Worm (Caenorhabditis elegans): ENCODE measurements around the gene C33C12.7.

The C33C12.7 gene

ce11 chrII:2216940-2217664 lies 41.8 kb upstream of the C33C12.7 start:
- TF ChIP-seq nhr-28 (tag; optimal IDR thresholded peaks at IDR 0.05) (no peak), elt-3 (tag; optimal IDR thresholded peaks at IDR 0.05) (no peak), ces-1 (GFP tag; optimal IDR thresholded peaks at IDR 0.05) (no peak), mep-1 (tag; optimal IDR thresholded peaks at IDR 0.05) (no peak), pha-4 (tag; optimal IDR thresholded peaks at IDR 0.05) (no peak), ceh-83 (GFP tag; optimal IDR thresholded peaks at IDR 0.05) (no peak), M03D4.4 (tag; optimal IDR thresholded peaks at IDR 0.05) (no peak), ceh-43 (GFP tag; optimal IDR thresholded peaks at IDR 0.05) (no peak), tbx-8 (GFP tag; optimal IDR thresholded peaks at IDR 0.05) (no peak), zip-8 (tag; optimal IDR thresholded peaks at IDR 0.05) (no peak), bed-3 (GFP tag; optimal IDR thresholded peaks at IDR 0.05) (no peak), blmp-1 (tag; optimal IDR thresholded peaks at IDR 0.05) (no peak)

ce11 chrII:2215512-2215911 lies 40.2 kb upstream of the C33C12.7 start:
- no peak for TF ChIP-seq unc-39 (tag; optimal IDR thresholded peaks at IDR 0.05)
- no peak for TF ChIP-seq mep-1 (tag; optimal IDR thresholded peaks at IDR 0.05)
- no peak for TF ChIP-seq lin-32 (GFP tag; optimal IDR thresholded peaks at IDR 0.05)
- TF ChIP-seq flh-1 (GFP tag; optimal IDR thresholded peaks at IDR 0.05) = no peak
- TF ChIP-seq ceh-43 (GFP tag; optimal IDR thresholded peaks at IDR 0.05) = no peak
- no peak for TF ChIP-seq sptf-1 (tag; optimal IDR thresholded peaks at IDR 0.05)
- TF ChIP-seq mab-5 (tag; optimal IDR thresholded peaks at IDR 0.05) = no peak
- no peak for TF ChIP-seq drap-1 (GFP tag; optimal IDR thresholded peaks at IDR 0.05)

ce11 chrII:2207812-2208211 lies 32.5 kb upstream of the C33C12.7 start, which contains the start of gene Y59C2A.1:
TSS of gene Y59C2A.1 (plus strand) at chrII:2208112.
- no peak for TF ChIP-seq unc-62 (GFP tag; optimal IDR thresholded peaks at IDR 0.05)
- TF ChIP-seq bed-3 (GFP tag; optimal IDR thresholded peaks at IDR 0.05) = no peak
- TF ChIP-seq nhr-12 (tag; optimal IDR thresholded peaks at IDR 0.05) = no peak
- no peak for TF ChIP-seq ceh-83 (GFP tag; optimal IDR thresholded peaks at IDR 0.05)
- no peak for TF ChIP-seq zip-8 (tag; optimal IDR thresholded peaks at IDR 0.05)
- no peak for TF ChIP-seq lin-32 (GFP tag; optimal IDR thresholded peaks at IDR 0.05)
- no peak for TF ChIP-seq sptf-1 (tag; optimal IDR thresholded peaks at IDR 0.05)
- TF ChIP-seq mep-1 (tag; optimal IDR thresholded peaks at IDR 0.05) = no peak

ce11 chrII:2206064-2206722 lies 30.9 kb upstream of the C33C12.7 start:
- TF ChIP-seq ceh-43 (GFP tag; optimal IDR thresholded peaks at IDR 0.05) (no peak), nhr-2 (tag; optimal IDR thresholded peaks at IDR 0.05) (no peak), sem-2 (GFP tag; optimal IDR thresholded peaks at IDR 0.05) (no peak), snpc-4 (tag; optimal IDR thresholded peaks at IDR 0.05) (no peak), tbx-8 (GFP tag; optimal IDR thresholded peaks at IDR 0.05) (no peak), mep-1 (tag; optimal IDR thresholded peaks at IDR 0.05) (no peak), drap-1 (GFP tag; optimal IDR thresholded peaks at IDR 0.05) (no peak), mab-5 (tag; optimal IDR thresholded peaks at IDR 0.05) (no peak), zip-8 (tag; optimal IDR thresholded peaks at IDR 0.05) (no peak), lsy-2 (tag; optimal IDR thresholded peaks at IDR 0.05) (no peak), nhr-28 (tag; optimal IDR thresholded peaks at IDR 0.05) (no peak), flh-1 (GFP tag; optimal IDR thresholded peaks at IDR 0.05) (no peak), M03D4.4 (tag; optimal IDR thresholded peaks at IDR 0.05) (no peak), blmp-1 (tag; optimal IDR thresholded peaks at IDR 0.05) (no peak), cnd-1 (tag; optimal IDR thresholded peaks at IDR 0.05) (no peak), hlh-1 (tag; optimal IDR thresholded peaks at IDR 0.05) (no peak), pha-4 (tag; optimal IDR thresholded peaks at IDR 0.05) (no peak), sptf-1 (tag; optimal IDR thresholded peaks at IDR 0.05) (no peak)

ce11 chrII:2204077-2204476 lies 28.8 kb upstream of the C33C12.7 start, which contains the start of gene Y59C2A.2:
TSS of gene Y59C2A.2 (minus strand) at chrII:2204137.
- TF ChIP-seq nhr-237 (tag; optimal IDR thresholded peaks at IDR 0.05) = peak; percentile 34
- peak; percentile 14 for TF ChIP-seq ceh-83 (GFP tag; optimal IDR thresholded peaks at IDR 0.05)
- TF ChIP-seq nhr-2 (tag; optimal IDR thresholded peaks at IDR 0.05) = no peak
- peak; percentile 17 for TF ChIP-seq hlh-1 (tag; optimal IDR thresholded peaks at IDR 0.05)
- peak; percentile 34 for TF ChIP-seq lsy-2 (tag; optimal IDR thresholded peaks at IDR 0.05)
- TF ChIP-seq unc-39 (tag; optimal IDR thresholded peaks at IDR 0.05) = no peak
- TF ChIP-seq drap-1 (GFP tag; optimal IDR thresholded peaks at IDR 0.05) = no peak
- TF ChIP-seq lin-13 (tag; optimal IDR thresholded peaks at IDR 0.05) = peak; percentile 34
- TF ChIP-seq flh-1 (GFP tag; optimal IDR thresholded peaks at IDR 0.05) = no peak
- TF ChIP-seq zip-8 (tag; optimal IDR thresholded peaks at IDR 0.05) = no peak
- no peak for TF ChIP-seq elt-3 (tag; optimal IDR thresholded peaks at IDR 0.05)
- peak; percentile 85 for TF ChIP-seq mep-1 (tag; optimal IDR thresholded peaks at IDR 0.05)
- no peak for TF ChIP-seq ceh-43 (GFP tag; optimal IDR thresholded peaks at IDR 0.05)
- TF ChIP-seq elt-1 (tag; optimal IDR thresholded peaks at IDR 0.05; ENCODE audit: borderline replicate concordance, insufficient read depth) = no peak
- no peak for TF ChIP-seq M03D4.4 (tag; optimal IDR thresholded peaks at IDR 0.05)

Measured in whole organism, mixed stage, embryonic.